Worm (Caenorhabditis elegans) whole organism, young adult: ENCODE data around the gene spi-1.

Source experiments
- B0019.2 ChIP-seq: fragments of 200-800 bp; sonication (Bioruptor generic); conservative IDR thresholded peaks from 2 replicates; pipeline ENCODE4 v1.3.6; 2022; ENCODE audit warnings: missing genetic modification reagents, missing genetic modification characterization, missing compliant biosample characterization
- B0261.1 ChIP-seq: sonication (generic microtip); optimal IDR thresholded peaks from 2 replicates; lab custom pipeline; 2016; ENCODE audit warnings: mild to moderate bottlenecking, missing genetic modification characterization, moderate library complexity, missing compliant biosample characterization
- D2030.7 ChIP-seq: fragments of 200-800 bp; sonication (Bioruptor generic); IDR thresholded peaks from 2 replicates; pipeline ENCODE4 v1.3.6; 2022; ENCODE audit warnings: missing genetic modification reagents, missing genetic modification characterization, missing compliant biosample characterization
- F22D6.2 ChIP-seq: sonication (generic microtip); optimal IDR thresholded peaks from 2 replicates; lab custom pipeline; 2016; ENCODE audit warnings: mild to moderate bottlenecking, missing genetic modification characterization, missing compliant biosample characterization
- F52B5.7 ChIP-seq: sonication (generic microtip); optimal IDR thresholded peaks from 2 replicates; lab custom pipeline; 2016; ENCODE audit warnings: mild to moderate bottlenecking, missing genetic modification characterization, missing compliant biosample characterization
- K11D2.4 ChIP-seq: fragments of 200-800 bp; sonication (Bioruptor generic); IDR thresholded peaks from 2 replicates; pipeline ENCODE4 v1.3.6; 2022; ENCODE audit warnings: missing genetic modification reagents, missing genetic modification characterization, missing compliant biosample characterization
- K12H6.12 ChIP-seq: fragments of 200-800 bp; sonication (Bioruptor generic); optimal IDR thresholded peaks from 2 replicates; lab custom pipeline; 2018; ENCODE audit warnings: mild to moderate bottlenecking, missing genetic modification characterization, missing compliant biosample characterization
- T07F8.4 ChIP-seq: sonication (generic microtip); optimal IDR thresholded peaks from 2 replicates; lab custom pipeline; 2016; ENCODE audit warnings: mild to moderate bottlenecking, missing genetic modification characterization, moderate library complexity, missing compliant biosample characterization
- Y79H2A.3 ChIP-seq: fragments of 200-800 bp; sonication (Bioruptor generic); conservative IDR thresholded peaks from 2 replicates; pipeline ENCODE4 v1.3.6; 2022; ENCODE audit warnings: missing genetic modification reagents, missing genetic modification characterization, missing compliant biosample characterization
- Y95B8A.8 ChIP-seq: fragments of 200-800 bp; sonication (Bioruptor generic); IDR thresholded peaks from 2 replicates; pipeline ENCODE4 v1.3.6; 2022; ENCODE audit warnings: missing genetic modification reagents, missing genetic modification characterization, missing compliant biosample characterization
- ceh-40 ChIP-seq: fragments of 200-800 bp; sonication (Bioruptor generic); IDR thresholded peaks from 2 replicates; pipeline ENCODE4 v1.3.6; 2022; ENCODE audit warnings: missing genetic modification characterization, missing compliant biosample characterization
- ceh-58 ChIP-seq: fragments of 200-800 bp; sonication (Bioruptor generic); IDR thresholded peaks from 2 replicates; pipeline ENCODE4 v1.3.6; 2022; ENCODE audit warnings: missing genetic modification characterization, missing compliant biosample characterization
- egl-18 ChIP-seq: fragments of 200-800 bp; sonication (Bioruptor generic); IDR thresholded peaks from 2 replicates; pipeline ENCODE4 v1.3.6; 2022; ENCODE audit warnings: missing genetic modification reagents, missing genetic modification characterization, missing compliant biosample characterization
- ekl-4 ChIP-seq: fragments of 200-800 bp; sonication (Bioruptor generic); IDR thresholded peaks from 2 replicates; pipeline ENCODE4 v1.3.6; 2022; ENCODE audit warnings: missing genetic modification reagents, missing genetic modification characterization, missing compliant biosample characterization
- ets-4 ChIP-seq: fragments of 200-800 bp; sonication (Bioruptor generic); optimal IDR thresholded peaks from 2 replicates; lab custom pipeline; 2018; ENCODE audit warnings: mild to moderate bottlenecking, missing genetic modification characterization, missing compliant biosample characterization
- him-1 ChIP-seq: sonication (generic microtip); optimal IDR thresholded peaks from 2 replicates; lab custom pipeline; 2016; ENCODE audit warnings: missing genotype, missing genetic modification reagents, missing genetic modification characterization, missing compliant biosample characterization
- hrde-1 ChIP-seq: sonication (generic microtip); optimal IDR thresholded peaks from 2 replicates; lab custom pipeline; 2016; ENCODE audit warnings: missing genetic modification characterization, mild to moderate bottlenecking, missing compliant biosample characterization, moderate library complexity, missing genotype, missing genetic modification reagents, borderline replicate concordance
- lin-26 ChIP-seq: fragments of 200-800 bp; sonication (Bioruptor generic); IDR thresholded peaks from 2 replicates; pipeline ENCODE4 v1.3.6; 2022; ENCODE audit warnings: missing genetic modification reagents, missing genetic modification characterization, missing compliant biosample characterization
- mcd-1 ChIP-seq: fragments of 200-800 bp; sonication (Bioruptor generic); IDR thresholded peaks from 2 replicates; pipeline ENCODE4 v1.3.6; 2022; ENCODE audit warnings: missing genetic modification reagents, missing genetic modification characterization, missing compliant biosample characterization
- mxl-1 ChIP-seq: sonication (generic microtip); optimal IDR thresholded peaks from 2 replicates; lab custom pipeline; 2016; ENCODE audit warnings: missing genetic modification characterization, missing compliant biosample characterization
- nfya-1 ChIP-seq: sonication (generic microtip); optimal IDR thresholded peaks from 2 replicates; lab custom pipeline; 2017; ENCODE audit warnings: antibody characterized with exemption, missing compliant biosample characterization, missing genetic modification characterization, borderline replicate concordance; ENCODE audit not compliant: insufficient read depth
- nhr-120 ChIP-seq: fragments of 200-800 bp; sonication (Bioruptor generic); IDR thresholded peaks from 2 replicates; pipeline ENCODE4 v1.3.6; 2022; ENCODE audit warnings: missing genetic modification characterization, missing compliant biosample characterization
- repo-1 ChIP-seq: sonication (generic microtip); optimal IDR thresholded peaks from 2 replicates; lab custom pipeline; 2017; ENCODE audit warnings: mild to moderate bottlenecking, missing genetic modification characterization, missing compliant biosample characterization
- sdz-38 ChIP-seq: sonication (generic microtip); optimal IDR thresholded peaks from 2 replicates; lab custom pipeline; 2016; ENCODE audit warnings: missing genotype, missing genetic modification characterization, missing compliant biosample characterization
- sea-2 ChIP-seq: fragments of 200-800 bp; sonication (Bioruptor generic); IDR thresholded peaks from 2 replicates; pipeline ENCODE4 v1.3.6; 2022; ENCODE audit warnings: missing genetic modification characterization, missing compliant biosample characterization
- snpc-1.3 ChIP-seq: sonication (generic microtip); optimal IDR thresholded peaks from 2 replicates; lab custom pipeline; 2017; ENCODE audit warnings: missing genetic modification characterization, mild to moderate bottlenecking, missing compliant biosample characterization, antibody characterized with exemption, moderate library complexity, missing genotype, missing genetic modification reagents; ENCODE audit not compliant: insufficient read depth
- zfh-2 ChIP-seq: fragments of 200-800 bp; sonication (Bioruptor generic); conservative IDR thresholded peaks from 2 replicates; pipeline ENCODE4 v1.3.6; 2022; ENCODE audit warnings: missing genetic modification reagents, missing genetic modification characterization, missing compliant biosample characterization
- ztf-22 ChIP-seq: fragments of 200-800 bp; sonication (Bioruptor generic); optimal IDR thresholded peaks from 2 replicates; lab custom pipeline; 2018; ENCODE audit warnings: mild to moderate bottlenecking, missing genetic modification characterization, moderate library complexity, missing compliant biosample characterization
- ztf-25 ChIP-seq: fragments of 200-800 bp; sonication (Bioruptor generic); IDR thresholded peaks from 2 replicates; pipeline ENCODE4 v1.3.6; 2022; ENCODE audit warnings: missing genetic modification reagents, missing genetic modification characterization, missing compliant biosample characterization

spi-1 gene

DNA sequence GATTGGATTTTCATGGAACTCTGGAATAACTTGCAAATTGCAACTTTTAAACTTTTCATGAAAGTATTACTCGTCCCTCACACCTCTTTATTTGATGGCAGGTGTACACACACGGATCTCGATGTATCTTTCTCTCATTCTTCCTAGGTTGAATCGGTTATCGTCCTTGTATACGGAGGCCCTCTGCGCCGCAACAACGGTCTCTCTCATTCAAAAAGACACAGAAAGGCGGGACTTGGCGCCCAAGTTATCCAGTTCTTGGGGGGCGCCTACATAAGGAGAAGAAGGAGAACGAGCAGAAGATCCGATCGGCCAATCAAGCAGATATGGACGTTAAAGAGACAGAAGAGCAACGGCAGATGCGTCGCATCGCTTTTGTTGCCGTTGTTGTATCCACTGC lies 47.8 kb downstream of the spi-1 start, which contains the start of gene rol-8:
Gene rol-8, plus strand, starts transcription at position 301 of the 400 bp plus-strand sequence.
- no peak for TF ChIP-seq B0019.2
- TF ChIP-seq ekl-4: no peak
- no peak for TF ChIP-seq ztf-22 (GFP tag; lab: Kevin White, UChicago)
- no peak for TF ChIP-seq nfya-1 (tag; lab: Kevin White, UChicago)
- no peak for TF ChIP-seq F52B5.7 (tag; lab: Kevin White, UChicago)
- TF ChIP-seq nhr-120: no peak
- no peak for TF ChIP-seq Y79H2A.3 (GFP tag; lab: Robert Waterston, UW)
- no peak for TF ChIP-seq Y95B8A.8 (GFP tag; lab: Robert Waterston, UW)
- no peak for TF ChIP-seq D2030.7 (GFP tag; lab: Robert Waterston, UW)
- TF ChIP-seq ceh-58 (GFP tag; lab: Robert Waterston, UW): no peak
- no peak for TF ChIP-seq repo-1 (tag; lab: Kevin White, UChicago)
- no peak for TF ChIP-seq ceh-40 (GFP tag; lab: Robert Waterston, UW)
- TF ChIP-seq sdz-38: no peak

DNA sequence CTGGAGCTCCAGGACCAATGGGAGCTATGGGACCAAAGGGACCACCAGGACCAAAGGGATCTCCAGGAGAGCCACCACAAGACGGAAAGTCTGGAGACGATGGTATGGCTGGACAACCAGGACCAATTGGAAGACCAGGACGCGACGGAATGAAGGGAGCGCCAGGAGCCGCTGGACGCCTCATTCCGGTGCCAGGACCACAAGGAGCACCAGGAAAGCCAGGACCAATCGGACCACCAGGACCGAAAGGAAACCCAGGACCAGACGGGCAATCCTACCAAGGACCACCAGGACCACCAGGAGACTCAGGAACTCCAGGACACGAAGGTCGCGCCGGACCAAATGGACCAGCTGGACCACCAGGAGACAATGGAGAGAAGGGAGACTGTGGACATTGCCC lies 48.7 kb downstream of the spi-1 start:
- TF ChIP-seq ztf-22 (GFP tag; lab: Kevin White, UChicago): no peak
- TF ChIP-seq zfh-2 (GFP tag; lab: Robert Waterston, UW): peak; percentile 64; the same call in 1 of the 2 replicates

DNA sequence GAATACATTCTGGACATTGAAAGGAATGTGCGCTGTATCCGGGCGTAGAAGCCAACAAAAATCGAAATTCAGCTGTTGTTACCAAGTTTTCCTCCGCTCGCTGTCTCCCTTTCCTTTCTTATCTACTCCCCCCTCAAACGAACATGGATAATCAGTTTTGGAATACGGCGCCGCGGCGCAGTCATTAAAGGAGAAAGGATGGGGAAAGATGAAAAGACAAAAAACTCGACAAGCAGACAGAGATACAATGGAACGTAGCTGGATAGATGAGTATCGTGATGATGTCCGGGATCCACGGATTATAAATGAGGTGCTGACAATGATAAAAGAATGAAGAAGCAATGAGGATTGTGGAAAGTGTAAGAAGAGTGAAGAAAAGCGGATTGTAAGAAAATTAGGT lies 49.3 kb downstream of the spi-1 start:
- TF ChIP-seq mcd-1: no peak
- TF ChIP-seq mxl-1: no peak
- TF ChIP-seq ets-4 (GFP tag; lab: Kevin White, UChicago): no peak
- no peak for TF ChIP-seq T07F8.4 (tag; lab: Kevin White, UChicago)
- TF ChIP-seq nfya-1 (tag; lab: Kevin White, UChicago): no peak
- TF ChIP-seq sea-2 (GFP tag; lab: Robert Waterston, UW): no peak
- TF ChIP-seq K11D2.4 (GFP tag; lab: Robert Waterston, UW): no peak
- TF ChIP-seq Y95B8A.8 (GFP tag; lab: Robert Waterston, UW): no peak
- no peak for TF ChIP-seq repo-1 (tag; lab: Kevin White, UChicago)
- no peak for TF ChIP-seq lin-26
- no peak for TF ChIP-seq snpc-1.3 (tag; lab: Kevin White, UChicago)
- no peak for TF ChIP-seq hrde-1 (tag; lab: Kevin White, UChicago)
- no peak for TF ChIP-seq B0261.1
- no peak for TF ChIP-seq him-1 (tag; lab: Kevin White, UChicago)
- no peak for TF ChIP-seq ztf-25 (GFP tag; lab: Robert Waterston, UW)

DNA sequence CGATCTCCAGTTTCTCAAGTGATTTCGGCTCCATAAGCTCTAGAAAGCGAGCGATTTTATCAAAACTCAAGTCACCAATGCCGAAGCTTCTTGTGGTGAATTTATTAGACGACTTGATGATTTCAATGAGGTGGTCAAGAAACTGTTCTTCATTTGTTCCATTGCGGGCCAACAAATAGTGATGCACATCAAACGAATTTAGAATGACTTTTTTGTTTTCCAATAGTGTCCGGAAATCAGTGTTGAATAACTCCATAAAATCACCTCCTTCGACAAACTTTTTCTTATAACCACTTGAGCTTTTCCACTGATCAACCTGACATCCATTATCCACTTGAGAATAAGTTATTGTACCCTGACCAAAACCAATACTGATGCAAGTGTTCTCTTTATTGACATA lies 51.2 kb downstream of the spi-1 start:
- no peak for TF ChIP-seq F22D6.2 (tag; lab: Kevin White, UChicago)
- TF ChIP-seq zfh-2 (GFP tag; lab: Robert Waterston, UW): no peak
- TF ChIP-seq egl-18 (GFP tag; lab: Robert Waterston, UW): no peak
- no peak for TF ChIP-seq K12H6.12
- TF ChIP-seq, all 124 proteins: peak for 0
